Worm (Caenorhabditis elegans) whole organism, L3 larva: ENCODE results near the gene clec-227.

Experiments used
- ama-1 ChIP-seq: fragments of 150-350 bp; optimal IDR thresholded peaks from 2 replicates; lab custom pipeline; 2018
- elt-1 ChIP-seq: fragments of 150-350 bp; optimal IDR thresholded peaks from 2 replicates; lab custom pipeline; 2014; ENCODE audit warnings: missing biosample characterization, missing genetic modification characterization
- nhr-23 ChIP-seq: fragments of 150-350 bp; optimal IDR thresholded peaks from 2 replicates; lab custom pipeline; 2014; ENCODE audit warnings: missing biosample characterization, missing genetic modification reagents, missing genetic modification characterization
- nhr-237 ChIP-seq: fragments of 150-350 bp; optimal IDR thresholded peaks from 2 replicates; lab custom pipeline; 2014; ENCODE audit warnings: missing biosample characterization, missing genetic modification characterization

ce11 chrV:14424958-14425492 is 47.3 kb upstream of the clec-227 start, which contains the start of gene rrsr-1:
- TF ChIP-seq elt-1 (tag; lab: Kevin White, UChicago) (no peak), ama-1 (lab: Kevin White, UChicago) (no peak), nhr-237 (no peak), nhr-23 (tag; lab: Kevin White, UChicago) (no peak)
